Worm (Caenorhabditis elegans) whole organism, young adult: ENCODE results near the gene gpd-2.

ENCODE experiments used
- B0261.1 ChIP-seq: sonication (generic microtip); optimal IDR thresholded peaks from 2 replicates; lab custom pipeline; 2016; ENCODE audit warnings: mild to moderate bottlenecking, missing genetic modification characterization, moderate library complexity, missing compliant biosample characterization
- B0336.3 ChIP-seq: fragments of 200-800 bp; sonication (Bioruptor generic); IDR thresholded peaks from 2 replicates; pipeline ENCODE4 v1.3.6; 2022; ENCODE audit warnings: missing genetic modification characterization, missing compliant biosample characterization
- F10E7.11 ChIP-seq: sonication (generic microtip); optimal IDR thresholded peaks from 2 replicates; lab custom pipeline; 2017; ENCODE audit warnings: mild to moderate bottlenecking, missing genetic modification characterization, moderate library complexity, missing compliant biosample characterization
- F33H1.4 ChIP-seq: fragments of 200-800 bp; sonication (Bioruptor generic); IDR thresholded peaks from 2 replicates; pipeline ENCODE4 v1.3.6; 2022; ENCODE audit warnings: missing genetic modification reagents, missing genetic modification characterization, missing compliant biosample characterization
- F39B2.1 ChIP-seq: fragments of 200-800 bp; sonication (Bioruptor generic); IDR thresholded peaks from 2 replicates; pipeline ENCODE4 v1.3.6; 2022; ENCODE audit warnings: missing genetic modification reagents, missing genetic modification characterization, missing compliant biosample characterization
- F52B5.7 ChIP-seq: sonication (generic microtip); optimal IDR thresholded peaks from 2 replicates; lab custom pipeline; 2016; ENCODE audit warnings: mild to moderate bottlenecking, missing genetic modification characterization, missing compliant biosample characterization
- T26A5.8 ChIP-seq: sonication (generic microtip); optimal IDR thresholded peaks from 2 replicates; lab custom pipeline; 2016; ENCODE audit warnings: missing genetic modification characterization, missing compliant biosample characterization
- Y53G8AR.9 ChIP-seq: fragments of 200-800 bp; sonication (Bioruptor generic); conservative IDR thresholded peaks from 2 replicates; pipeline ENCODE4 v1.3.6; 2022; ENCODE audit warnings: missing genetic modification reagents, missing genetic modification characterization, missing compliant biosample characterization
- Y79H2A.3 ChIP-seq: fragments of 200-800 bp; sonication (Bioruptor generic); conservative IDR thresholded peaks from 2 replicates; pipeline ENCODE4 v1.3.6; 2022; ENCODE audit warnings: missing genetic modification reagents, missing genetic modification characterization, missing compliant biosample characterization
- ZK185.1 ChIP-seq: sonication (generic microtip); optimal IDR thresholded peaks from 2 replicates; lab custom pipeline; 2016; ENCODE audit warnings: mild to moderate bottlenecking, missing genetic modification characterization, missing compliant biosample characterization; ENCODE audit not compliant: poor library complexity, severe bottlenecking
- akir-1 ChIP-seq: fragments of 200-800 bp; sonication (Bioruptor generic); optimal IDR thresholded peaks from 2 replicates; lab custom pipeline; 2018; ENCODE audit warnings: mild to moderate bottlenecking, missing genetic modification characterization, moderate library complexity, missing compliant biosample characterization
- aptf-2 ChIP-seq: fragments of 200-800 bp; sonication (Bioruptor generic); conservative IDR thresholded peaks from 2 replicates; pipeline ENCODE4 v1.3.6; 2022; ENCODE audit warnings: missing genetic modification reagents, missing genetic modification characterization, missing compliant biosample characterization
- atf-7 ChIP-seq: sonication (generic microtip); optimal IDR thresholded peaks from 2 replicates; lab custom pipeline; 2017; ENCODE audit warnings: mild to moderate bottlenecking, missing genetic modification characterization, missing compliant biosample characterization
- attf-3 ChIP-seq: fragments of 200-800 bp; sonication (Bioruptor generic); conservative IDR thresholded peaks from 2 replicates; pipeline ENCODE4 v1.3.6; 2022; ENCODE audit warnings: missing genetic modification reagents, missing genetic modification characterization, missing compliant biosample characterization
- attf-5 ChIP-seq: fragments of 200-800 bp; sonication (Bioruptor generic); optimal IDR thresholded peaks from 2 replicates; lab custom pipeline; 2018; ENCODE audit warnings: mild to moderate bottlenecking, missing genetic modification characterization, missing compliant biosample characterization
- cebp-1 ChIP-seq, 2 experiments: fragments of 200-800 bp in 1 of 2; sonication (Bioruptor generic) in 1 of 2; sonication (generic microtip) in 1 of 2; IDR thresholded peaks in 1 of 2; optimal IDR thresholded peaks in 1 of 2; 2 replicates each; pipeline versions ENCODE4 v1.3.6 to Lab custom; 2017 to 2022; ENCODE audit warnings: missing compliant biosample characterization in 2 of 2, missing genetic modification characterization in 2 of 2, mild to moderate bottlenecking in 1 of 2, missing genetic modification reagents in 1 of 2, moderate library complexity in 1 of 2
- cebp-2 ChIP-seq: fragments of 200-800 bp; sonication (Bioruptor generic); IDR thresholded peaks from 2 replicates; pipeline ENCODE4 v1.3.6; 2022; ENCODE audit warnings: missing genetic modification characterization, missing compliant biosample characterization
- ceh-100 ChIP-seq: fragments of 200-800 bp; sonication (Bioruptor generic); IDR thresholded peaks from 2 replicates; pipeline ENCODE4 v1.3.6; 2022; ENCODE audit warnings: missing genetic modification reagents, missing genetic modification characterization, missing compliant biosample characterization
- ceh-40 ChIP-seq: fragments of 200-800 bp; sonication (Bioruptor generic); IDR thresholded peaks from 2 replicates; pipeline ENCODE4 v1.3.6; 2022; ENCODE audit warnings: missing genetic modification characterization, missing compliant biosample characterization
- dox-1 ChIP-seq: fragments of 200-800 bp; sonication (Bioruptor generic); IDR thresholded peaks from 2 replicates; pipeline ENCODE4 v1.3.6; 2022; ENCODE audit warnings: missing genetic modification reagents, missing genetic modification characterization, missing compliant biosample characterization
- egl-44 ChIP-seq: fragments of 200-800 bp; sonication (Bioruptor generic); IDR thresholded peaks from 2 replicates; pipeline ENCODE4 v1.3.6; 2022; ENCODE audit warnings: missing genetic modification reagents, missing genetic modification characterization, missing compliant biosample characterization
- ets-4 ChIP-seq: fragments of 200-800 bp; sonication (Bioruptor generic); optimal IDR thresholded peaks from 2 replicates; lab custom pipeline; 2018; ENCODE audit warnings: mild to moderate bottlenecking, missing genetic modification characterization, missing compliant biosample characterization
- hmg-20 ChIP-seq: fragments of 200-800 bp; sonication (Bioruptor generic); IDR thresholded peaks from 2 replicates; pipeline ENCODE4 v1.3.6; 2022; ENCODE audit warnings: missing genetic modification reagents, missing genetic modification characterization, missing compliant biosample characterization
- hrde-1 ChIP-seq: sonication (generic microtip); optimal IDR thresholded peaks from 2 replicates; lab custom pipeline; 2016; ENCODE audit warnings: missing genetic modification characterization, mild to moderate bottlenecking, missing compliant biosample characterization, moderate library complexity, missing genotype, missing genetic modification reagents, borderline replicate concordance
- hsf-1 ChIP-seq: fragments of 200-800 bp; sonication (Bioruptor generic); IDR thresholded peaks from 2 replicates; pipeline ENCODE4 v1.3.6; 2022; ENCODE audit warnings: missing genetic modification reagents, missing genetic modification characterization, missing compliant biosample characterization
- let-607 ChIP-seq, 2 experiments: fragments of 200-800 bp in 1 of 2; sonication (Bioruptor generic) in 1 of 2; sonication (generic microtip) in 1 of 2; optimal IDR thresholded peaks; 2 replicates each; lab custom pipeline; 2016 to 2018; ENCODE audit warnings: mild to moderate bottlenecking in 2 of 2, missing compliant biosample characterization in 2 of 2, missing genetic modification characterization in 2 of 2, moderate library complexity in 2 of 2, missing genotype in 1 of 2
- madf-10 ChIP-seq: sonication (generic microtip); optimal IDR thresholded peaks from 2 replicates; lab custom pipeline; 2016; ENCODE audit warnings: mild to moderate bottlenecking, missing genetic modification characterization, missing compliant biosample characterization
- nfyb-1 ChIP-seq: fragments of 200-800 bp; sonication (Bioruptor generic); IDR thresholded peaks from 2 replicates; pipeline ENCODE4 v1.3.6; 2022; ENCODE audit warnings: missing genetic modification reagents, missing genetic modification characterization, missing compliant biosample characterization
- nhr-80 ChIP-seq: sonication (generic microtip); optimal IDR thresholded peaks from 2 replicates; lab custom pipeline; 2016; ENCODE audit warnings: missing genetic modification characterization, missing compliant biosample characterization
- pha-4 ChIP-seq: fragments of 150-350 bp; sonication (generic microtip); optimal IDR thresholded peaks from 2 replicates; lab custom pipeline; 2014; ENCODE audit warnings: missing biosample characterization, missing genetic modification reagents, missing genetic modification characterization
- rpc-1 ChIP-seq, 2 experiments: fragments of 150-350 bp in 1 of 2; sonication (generic microtip) in 1 of 2; optimal IDR thresholded peaks; 2 replicates each; lab custom pipeline; 2014 to 2018; ENCODE audit warnings: missing biosample characterization in 1 of 2, missing genetic modification characterization in 1 of 2, missing genetic modification reagents in 1 of 2, missing genotype in 1 of 2
- sea-2 ChIP-seq: fragments of 200-800 bp; sonication (Bioruptor generic); IDR thresholded peaks from 2 replicates; pipeline ENCODE4 v1.3.6; 2022; ENCODE audit warnings: missing genetic modification characterization, missing compliant biosample characterization
- snpc-1.1 ChIP-seq: sonication (generic microtip); optimal IDR thresholded peaks from 2 replicates; lab custom pipeline; 2017; ENCODE audit warnings: missing genetic modification characterization, mild to moderate bottlenecking, missing compliant biosample characterization, antibody characterized with exemption, moderate library complexity, missing genotype, missing genetic modification reagents; ENCODE audit not compliant: insufficient read depth
- ztf-22 ChIP-seq: fragments of 200-800 bp; sonication (Bioruptor generic); optimal IDR thresholded peaks from 2 replicates; lab custom pipeline; 2018; ENCODE audit warnings: mild to moderate bottlenecking, missing genetic modification characterization, moderate library complexity, missing compliant biosample characterization
- ztf-25 ChIP-seq: fragments of 200-800 bp; sonication (Bioruptor generic); IDR thresholded peaks from 2 replicates; pipeline ENCODE4 v1.3.6; 2022; ENCODE audit warnings: missing genetic modification reagents, missing genetic modification characterization, missing compliant biosample characterization
- ztf-26 ChIP-seq: sonication (generic microtip); optimal IDR thresholded peaks from 2 replicates; lab custom pipeline; 2017; ENCODE audit warnings: missing genetic modification characterization, missing compliant biosample characterization
- ztf-28 ChIP-seq: fragments of 200-800 bp; sonication (Bioruptor generic); IDR thresholded peaks from 2 replicates; pipeline ENCODE4 v1.3.6; 2022; ENCODE audit warnings: missing genetic modification reagents, missing genetic modification characterization, missing compliant biosample characterization
- ztf-6 ChIP-seq: fragments of 200-800 bp; sonication (Bioruptor generic); IDR thresholded peaks from 2 replicates; pipeline ENCODE4 v1.3.6; 2022; ENCODE audit warnings: missing genetic modification reagents, missing genetic modification characterization, missing compliant biosample characterization

The gpd-2 gene

ce11 chrX:3156062-3156791, 41.7 kb upstream of the gpd-2 start:
- no peak for TF ChIP-seq nfyb-1
- no peak for TF ChIP-seq B0261.1 (tag; lab: Kevin White, UChicago)
- no peak for TF ChIP-seq aptf-2

- TF ChIP-seq ztf-25 (GFP tag; lab: Robert Waterston, UW), result no peak
- TF ChIP-seq madf-10 (tag; lab: Kevin White, UChicago), result no peak
- TF ChIP-seq rpc-1 (optimal IDR thresholded peaks at IDR 0.05; lab: Kevin White, UChicago), result peak; percentile 26
- no peak for TF ChIP-seq rpc-1 (tag; optimal IDR thresholded peaks at IDR 0.05; lab: Kevin White, UChicago)
- TF ChIP-seq ceh-100 (GFP tag; lab: Robert Waterston, UW), result no peak
- TF ChIP-seq egl-44 (GFP tag; lab: Robert Waterston, UW), result no peak
- no peak for TF ChIP-seq F10E7.11 (tag; lab: Kevin White, UChicago)
- no peak for TF ChIP-seq attf-3 (GFP tag; lab: Robert Waterston, UW)
- TF ChIP-seq ztf-26 (tag; lab: Kevin White, UChicago), result no peak
- TF ChIP-seq ceh-40 (GFP tag; lab: Robert Waterston, UW), result no peak
- no peak for TF ChIP-seq hmg-20
- TF ChIP-seq snpc-1.1 (tag; lab: Kevin White, UChicago), result no peak
- TF ChIP-seq cebp-1 (GFP tag; IDR thresholded peaks at IDR 0.05; lab: Robert Waterston, UW), result no peak
- TF ChIP-seq cebp-1 (tag; optimal IDR thresholded peaks at IDR 0.05; lab: Kevin White, UChicago), result peak; percentile 22
- no peak for TF ChIP-seq attf-5
- no peak for TF ChIP-seq cebp-2 (GFP tag; lab: Robert Waterston, UW)
- TF ChIP-seq let-607 (tag; optimal IDR thresholded peaks at IDR 0.05; lab: Kevin White, UChicago), result no peak
- no peak for TF ChIP-seq F39B2.1
- TF ChIP-seq hsf-1 (GFP tag; lab: Robert Waterston, UW), result peak; percentile 39; the same call in 1 of the 2 replicates
- no peak for TF ChIP-seq Y53G8AR.9
Measured at ce11 chrX:3155111-3155843, 40.8 kb upstream of the gpd-2 start.

ce11 chrX:3154562-3154961, 40.1 kb upstream of the gpd-2 start:
- TF ChIP-seq nhr-80 (peak; percentile 75), F33H1.4 (GFP tag; lab: Robert Waterston, UW) (no peak), ztf-26 (tag; lab: Kevin White, UChicago) (no peak), ztf-6 (GFP tag; lab: Robert Waterston, UW) (no peak), hrde-1 (tag; lab: Kevin White, UChicago) (no peak), T26A5.8 (tag; lab: Kevin White, UChicago) (no peak), Y79H2A.3 (no peak), ztf-28 (GFP tag; lab: Robert Waterston, UW) (no peak), egl-44 (GFP tag; lab: Robert Waterston, UW) (no peak)

- TF ChIP-seq cebp-1 (GFP tag; IDR thresholded peaks at IDR 0.05; lab: Robert Waterston, UW), result no peak
- peak; percentile 49 for TF ChIP-seq cebp-1 (tag; optimal IDR thresholded peaks at IDR 0.05; lab: Kevin White, UChicago)
- peak; percentile 7 for TF ChIP-seq pha-4 (tag; lab: Kevin White, UChicago)
- TF ChIP-seq sea-2 (GFP tag; lab: Robert Waterston, UW), result no peak
- peak; percentile 96 for TF ChIP-seq nhr-80
- TF ChIP-seq ets-4, result peak; percentile 18
- peak; percentile 10 for TF ChIP-seq atf-7 (tag; lab: Kevin White, UChicago)
- no peak for TF ChIP-seq ZK185.1 (tag; lab: Kevin White, UChicago)
- TF ChIP-seq attf-5, result no peak
- no peak for TF ChIP-seq F52B5.7 (tag; lab: Kevin White, UChicago)
- TF ChIP-seq B0336.3 (GFP tag; lab: Robert Waterston, UW), result no peak
- peak; percentile 60 for TF ChIP-seq dox-1 (GFP tag; lab: Robert Waterston, UW)
- no peak for TF ChIP-seq akir-1 (GFP tag; lab: Kevin White, UChicago)
- TF ChIP-seq ztf-22 (GFP tag; lab: Kevin White, UChicago), result peak; percentile 45
- TF ChIP-seq, all 124 proteins: peak for 7
Measured at ce11 chrX:3153133-3153532, 38.6 kb upstream of the gpd-2 start.
